Worm (Caenorhabditis elegans): ENCODE measurements around the gene abu-4.

abu-4 gene

ce11 chrV:2259750-2260149 lies 14.9 kb upstream of the abu-4 start, which contains the start of gene nhr-182 (continued):
- no peak for TF ChIP-seq isw-1 (GFP tag; IDR thresholded peaks at IDR 0.05)
- no peak for TF ChIP-seq fkh-8 (tag; optimal IDR thresholded peaks at IDR 0.05)
- TF ChIP-seq C04F5.9 (tag; optimal IDR thresholded peaks at IDR 0.05), result no peak
- peak; percentile 57 for TF ChIP-seq nhr-71 (tag; optimal IDR thresholded peaks at IDR 0.05)
- TF ChIP-seq nhr-90 (tag; optimal IDR thresholded peaks at IDR 0.05; ENCODE audit: poor library complexity), result no peak
- TF ChIP-seq xbp-1 (tag; optimal IDR thresholded peaks at IDR 0.05), result no peak
- TF ChIP-seq C34B4.2 (tag; optimal IDR thresholded peaks at IDR 0.05), result no peak
- TF ChIP-seq unc-86 (tag; optimal IDR thresholded peaks at IDR 0.05), result no peak
- TF ChIP-seq swsn-7 (tag; optimal IDR thresholded peaks at IDR 0.05), result no peak

DNA sequence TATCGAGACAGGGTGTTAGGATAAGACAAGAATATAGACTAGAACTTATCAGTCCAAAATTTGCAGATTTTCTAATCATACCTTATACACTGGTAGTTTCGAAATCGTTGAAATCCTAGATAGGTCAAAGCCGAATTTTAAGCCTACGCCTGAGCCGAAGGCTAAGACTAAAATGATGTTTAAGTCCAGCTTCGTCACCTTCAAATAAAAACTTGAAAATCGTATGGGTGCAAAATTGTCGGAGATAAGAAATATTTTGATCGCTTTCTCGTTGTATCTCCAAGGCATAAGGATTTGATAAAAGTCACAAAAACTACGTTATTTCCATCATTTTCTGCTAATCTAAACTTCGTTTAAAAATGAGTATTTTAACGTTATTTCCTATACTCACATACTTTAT lies 14.0 kb upstream of the abu-4 start, which contains the start of gene F41B5.12:
Gene F41B5.12, plus strand, starts transcription at position 301 of the 400 bp plus-strand sequence.
- TF ChIP-seq unc-130 (tag; optimal IDR thresholded peaks at IDR 0.05) (no peak), C34B4.2 (tag; optimal IDR thresholded peaks at IDR 0.05) (no peak), pax-3 (tag; optimal IDR thresholded peaks at IDR 0.05) (no peak), zip-4 (GFP tag; optimal IDR thresholded peaks at IDR 0.05) (no peak), efl-1 (optimal IDR thresholded peaks at IDR 0.05) (no peak), efl-1 (GFP tag; optimal IDR thresholded peaks at IDR 0.05 in 1 of 2) (no peak), snu-23 (GFP tag; optimal IDR thresholded peaks at IDR 0.05) (no peak), xbp-1 (tag; optimal IDR thresholded peaks at IDR 0.05) (no peak), sup-37 (GFP tag; optimal IDR thresholded peaks at IDR 0.05) (no peak), lir-3 (tag; optimal IDR thresholded peaks at IDR 0.05; ENCODE audit: poor library complexity) (no peak), unc-30 (tag; optimal IDR thresholded peaks at IDR 0.05) (no peak), dsc-1 (tag; optimal IDR thresholded peaks at IDR 0.05) (no peak), lin-35 (GFP tag; optimal IDR thresholded peaks at IDR 0.05) (no peak), jun-1 (tag; optimal IDR thresholded peaks at IDR 0.05) (no peak), unc-86 (tag; optimal IDR thresholded peaks at IDR 0.05) (no peak), nhr-20 (tag; optimal IDR thresholded peaks at IDR 0.05) (no peak), nhr-71 (tag; optimal IDR thresholded peaks at IDR 0.05) (no peak), sptf-1 (tag; optimal IDR thresholded peaks at IDR 0.05) (no peak), ceh-63 (GFP tag; optimal IDR thresholded peaks at IDR 0.05) (no peak), nhr-19 (GFP tag; conservative IDR thresholded peaks at IDR 0.05) (no peak), ama-1 (optimal IDR thresholded peaks at IDR 0.05) (no peak)

DNA sequence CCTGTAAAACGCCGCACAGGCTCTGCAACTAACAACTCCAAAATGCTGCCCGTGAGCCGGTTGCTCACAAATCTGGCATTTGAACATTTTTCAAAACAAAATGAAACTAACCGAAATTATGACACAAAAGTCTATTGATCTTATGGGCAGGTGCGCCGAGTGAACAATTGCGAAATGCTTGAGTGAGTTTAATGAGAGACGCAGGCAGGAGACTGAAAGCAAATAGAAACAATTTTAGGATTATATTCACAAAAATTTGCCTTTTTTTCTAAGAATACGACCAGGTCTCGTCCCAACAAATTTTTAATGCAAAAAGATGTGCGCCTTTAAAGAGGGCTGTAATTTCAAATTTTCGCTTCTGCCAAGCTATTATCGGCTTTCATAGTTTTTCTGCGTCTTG lies 10.2 kb upstream of the abu-4 start, which contains the start of gene nhr-183:
Gene nhr-183, minus strand, starts transcription at position 180 of the 400 bp plus-strand sequence.
- TF ChIP-seq sup-37 (GFP tag; optimal IDR thresholded peaks at IDR 0.05), result no peak
- TF ChIP-seq lin-13 (GFP tag; optimal IDR thresholded peaks at IDR 0.05), result no peak
- TF ChIP-seq nhr-20 (tag; optimal IDR thresholded peaks at IDR 0.05), result no peak
- no peak for TF ChIP-seq nhr-84 (tag; optimal IDR thresholded peaks at IDR 0.05)
- TF ChIP-seq grh-1 (GFP tag; IDR thresholded peaks at IDR 0.05), result no peak
- no peak for TF ChIP-seq egl-13 (tag; optimal IDR thresholded peaks at IDR 0.05)
- no peak for TF ChIP-seq lin-15B (tag; optimal IDR thresholded peaks at IDR 0.05)
- no peak for TF ChIP-seq C34B4.2 (tag; optimal IDR thresholded peaks at IDR 0.05)
- TF ChIP-seq Y116A8C.19 (tag; optimal IDR thresholded peaks at IDR 0.05; ENCODE audit: borderline replicate concordance), result no peak
- TF ChIP-seq nhr-12 (tag; optimal IDR thresholded peaks at IDR 0.05), result no peak
- TF ChIP-seq lir-3 (tag; optimal IDR thresholded peaks at IDR 0.05; ENCODE audit: poor library complexity), result no peak
- TF ChIP-seq lin-35 (GFP tag; optimal IDR thresholded peaks at IDR 0.05), result peak in 1 of 2 experiments; percentile 19
- TF ChIP-seq skn-1 (tag; optimal IDR thresholded peaks at IDR 0.05), result peak; percentile 46
- TF ChIP-seq nhr-76 (tag; optimal IDR thresholded peaks at IDR 0.05), result no peak
- TF ChIP-seq hlh-4 (tag; optimal IDR thresholded peaks at IDR 0.05), result no peak
- no peak for TF ChIP-seq alr-1 (tag; optimal IDR thresholded peaks at IDR 0.05; ENCODE audit: borderline replicate concordance)
- TF ChIP-seq F16B12.6 (tag; optimal IDR thresholded peaks at IDR 0.05), result no peak
- TF ChIP-seq pax-3 (tag; optimal IDR thresholded peaks at IDR 0.05), result no peak
- TF ChIP-seq aly-2 (tag; optimal IDR thresholded peaks at IDR 0.05), result no peak
- no peak for TF ChIP-seq ztf-11 (tag; optimal IDR thresholded peaks at IDR 0.05)
- no peak for TF ChIP-seq unc-98 (GFP tag; IDR thresholded peaks at IDR 0.05)
- TF ChIP-seq lin-14 (GFP tag; optimal IDR thresholded peaks at IDR 0.05), result no peak
- no peak for TF ChIP-seq mdl-1 (tag; optimal IDR thresholded peaks at IDR 0.05)
- TF ChIP-seq C16A3.4 (tag; optimal IDR thresholded peaks at IDR 0.05), result no peak
- TF ChIP-seq dpl-1 (GFP tag; optimal IDR thresholded peaks at IDR 0.05), result no peak
- no peak for TF ChIP-seq ceh-8 (GFP tag; optimal IDR thresholded peaks at IDR 0.05)
- peak; percentile 10 for TF ChIP-seq fkh-8 (tag; optimal IDR thresholded peaks at IDR 0.05)
- TF ChIP-seq jun-1 (tag; optimal IDR thresholded peaks at IDR 0.05), result no peak
- no peak for TF ChIP-seq pag-3 (tag; optimal IDR thresholded peaks at IDR 0.05; ENCODE audit: borderline replicate concordance, insufficient read depth)
- TF ChIP-seq tbx-2 (tag; optimal IDR thresholded peaks at IDR 0.05), result no peak
- no peak for TF ChIP-seq nhr-237 (tag; optimal IDR thresholded peaks at IDR 0.05)

Data from whole organism, L1 larva.